Worm (Caenorhabditis elegans) whole organism, L2 larva: ENCODE data around the gene C08H9.15.

Experiments used
- ama-1 ChIP-seq: fragments of 150-350 bp; optimal IDR thresholded peaks from 2 replicates; lab custom pipeline; 2018; ENCODE audit warnings: inconsistent platforms
- blmp-1 ChIP-seq: sonication (generic microtip); optimal IDR thresholded peaks from 2 replicates; lab custom pipeline; 2017; ENCODE audit warnings: missing genetic modification characterization, mild to moderate bottlenecking, missing compliant biosample characterization, antibody characterized with exemption, moderate library complexity; ENCODE audit not compliant: insufficient read depth
- ceh-16 ChIP-seq: fragments of 150-350 bp; optimal IDR thresholded peaks from 2 replicates; lab custom pipeline; 2014; ENCODE audit warnings: missing biosample characterization, missing genetic modification characterization
- ceh-82 ChIP-seq: fragments of 150-350 bp; optimal IDR thresholded peaks from 2 replicates; lab custom pipeline; 2014; ENCODE audit warnings: missing biosample characterization, missing genetic modification characterization
- crh-2 ChIP-seq: sonication (generic microtip); optimal IDR thresholded peaks from 2 replicates; lab custom pipeline; 2017; ENCODE audit warnings: missing biosample characterization, missing genetic modification characterization
- nhr-10 ChIP-seq: sonication (generic microtip); optimal IDR thresholded peaks from 2 replicates; lab custom pipeline; 2017; ENCODE audit warnings: missing biosample characterization, missing genetic modification characterization
- nhr-6 ChIP-seq: fragments of 150-350 bp; optimal IDR thresholded peaks from 2 replicates; lab custom pipeline; 2014; ENCODE audit warnings: missing biosample characterization, missing genetic modification characterization
- nhr-77 ChIP-seq: fragments of 150-350 bp; optimal IDR thresholded peaks from 2 replicates; lab custom pipeline; 2014; ENCODE audit warnings: missing biosample characterization, missing genetic modification characterization
- ztf-11 ChIP-seq: sonication (generic microtip); optimal IDR thresholded peaks from 2 replicates; lab custom pipeline; 2017; ENCODE audit warnings: missing biosample characterization, missing genetic modification characterization

Gene C08H9.15

ce11 chrII:9931476-9931875, 50.5 kb downstream of the C08H9.15 start, which contains the start of gene pho-11:
pho-11 (plus strand) TSS chrII:9931849.
- TF ChIP-seq nhr-10 (no peak), nhr-77 (tag; lab: Kevin White, UChicago) (no peak), ceh-82 (tag; lab: Kevin White, UChicago) (no peak), ztf-11 (tag; lab: Kevin White, UChicago) (no peak), ceh-16 (no peak), nhr-6 (tag; lab: Kevin White, UChicago) (no peak), ama-1 (no peak), crh-2 (tag; lab: Kevin White, UChicago) (no peak), blmp-1 (tag; lab: Kevin White, UChicago) (no peak)
